Fruit fly (Drosophila melanogaster): ENCODE results near the gene CG42266.

The CG42266 gene

DNA sequence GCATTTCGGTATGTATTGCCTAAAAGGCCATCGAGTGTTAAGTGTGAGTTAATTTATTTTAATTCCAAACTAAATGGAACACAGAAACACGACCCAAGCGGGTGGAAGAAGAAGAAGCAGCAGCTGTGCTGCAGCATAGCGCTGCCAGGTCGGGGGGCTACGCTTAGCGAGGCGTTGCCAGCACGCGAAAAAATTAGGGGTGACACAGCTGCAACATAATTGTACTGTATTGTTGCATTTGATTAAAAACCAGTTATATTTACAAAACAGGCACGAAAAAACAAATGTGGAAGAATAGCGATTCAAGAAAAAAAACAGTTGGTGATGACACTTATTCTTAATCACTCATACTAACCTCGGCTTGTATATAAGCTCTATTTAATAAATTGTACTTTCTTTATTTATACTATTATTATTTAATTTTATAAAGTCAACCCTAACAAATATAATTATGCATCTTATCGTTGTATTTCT is 10.0 kb upstream of the CG42266 start (continued):
- TF ChIP-seq HLH3B (GFP tag; IDR thresholded peaks at IDR 0.05), result peak; percentile 80
- peak; percentile 54 for TF ChIP-seq org-1 (GFP tag; optimal IDR thresholded peaks at IDR 0.05)
- TF ChIP-seq CG12219 (GFP tag; optimal IDR thresholded peaks at IDR 0.05), result no peak
- TF ChIP-seq croc (GFP tag; conservative IDR thresholded peaks at IDR 0.05), result peak; percentile 53; the same call in 2 of the 3 replicates
- TF ChIP-seq sc (optimal IDR thresholded peaks at IDR 0.05), result no peak
- TF ChIP-seq sc (GFP tag; optimal IDR thresholded peaks at IDR 0.05), result no peak
- TF ChIP-seq Neu2 (GFP tag; optimal IDR thresholded peaks at IDR 0.05; ENCODE audit: borderline replicate concordance), result no peak
- TF ChIP-seq B-H1 (GFP tag; IDR thresholded peaks at IDR 0.05), result peak; percentile 72
- TF ChIP-seq sug (tag; optimal IDR thresholded peaks at IDR 0.05), result no peak
- peak; percentile 70 for TF ChIP-seq wdn (GFP tag; IDR thresholded peaks at IDR 0.05)
- TF ChIP-seq slp2 (GFP tag; optimal IDR thresholded peaks at IDR 0.05), result peak; percentile 25
- peak; percentile 86 for TF ChIP-seq Ptx1 (GFP tag; IDR thresholded peaks at IDR 0.05)
- TF ChIP-seq pnt (GFP tag; optimal IDR thresholded peaks at IDR 0.05), result peak; percentile 63
- no peak for TF ChIP-seq danr (GFP tag; IDR thresholded peaks at IDR 0.05)
- peak; percentile 42 for TF ChIP-seq CG30020 (tag; optimal IDR thresholded peaks at IDR 0.05)
- peak; percentile 81 for TF ChIP-seq CG12391 (tag; optimal IDR thresholded peaks at IDR 0.05)
- TF ChIP-seq CG18262 (tag; optimal IDR thresholded peaks at IDR 0.05), result peak; percentile 64
- TF ChIP-seq ci (GFP tag; IDR thresholded peaks at IDR 0.05), result peak; percentile 75
- no peak for TF ChIP-seq CG2129 (GFP tag; IDR thresholded peaks at IDR 0.05; ENCODE audit: partially characterized antibody)
- no peak for TF ChIP-seq CG11504 (tag; optimal IDR thresholded peaks at IDR 0.05)
- peak; percentile 40 for TF ChIP-seq CHES-1-like (GFP tag; optimal IDR thresholded peaks at IDR 0.05)
- no peak for TF ChIP-seq CG1792 (GFP tag; optimal IDR thresholded peaks at IDR 0.05)
- TF ChIP-seq phol (tag; optimal IDR thresholded peaks at IDR 0.05), result peak; percentile 82
- peak; percentile 67; the same call in 1 of the 2 replicates for TF ChIP-seq Drgx (GFP tag; IDR thresholded peaks at IDR 0.05)
- TF ChIP-seq Bteb2 (GFP tag; optimal IDR thresholded peaks at IDR 0.05), result peak; percentile 27
- peak; percentile 55 for TF ChIP-seq inv (GFP tag; IDR thresholded peaks at IDR 0.05; ENCODE audit: partially characterized antibody)
- TF ChIP-seq CG3847 (GFP tag; IDR thresholded peaks at IDR 0.05), result peak; percentile 90
- no peak for TF ChIP-seq ERR (GFP tag; optimal IDR thresholded peaks at IDR 0.05)
- TF ChIP-seq her (GFP tag; optimal IDR thresholded peaks at IDR 0.05), result peak; percentile 49
- peak; percentile 37 for TF ChIP-seq trem (tag; optimal IDR thresholded peaks at IDR 0.05)
- no peak for TF ChIP-seq tup (GFP tag; optimal IDR thresholded peaks at IDR 0.05)
- no peak; the same call in 1 of the 2 replicates for TF ChIP-seq chm (GFP tag; IDR thresholded peaks at IDR 0.05)
- peak; percentile 54 for TF ChIP-seq Hsf (GFP tag; optimal IDR thresholded peaks at IDR 0.05)
- no peak for TF ChIP-seq CG10431 (GFP tag; optimal IDR thresholded peaks at IDR 0.05)
- no peak for TF ChIP-seq CG2875 (GFP tag; optimal IDR thresholded peaks at IDR 0.05)
- peak; percentile 41; the same call in 1 of the 2 replicates for TF ChIP-seq onecut (GFP tag; IDR thresholded peaks at IDR 0.05)
- TF ChIP-seq CG8388 (GFP tag; optimal IDR thresholded peaks at IDR 0.05), result no peak
- TF ChIP-seq CG1603 (tag; optimal IDR thresholded peaks at IDR 0.05), result peak; percentile 64
- TF ChIP-seq Mes4 (GFP tag; optimal IDR thresholded peaks at IDR 0.05), result no peak
- no peak for TF ChIP-seq CG5180 (GFP tag; optimal IDR thresholded peaks at IDR 0.05)
- no peak for TF ChIP-seq abd-A (tag; optimal IDR thresholded peaks at IDR 0.05)
- TF ChIP-seq CG11456 (GFP tag; IDR thresholded peaks at IDR 0.05), result peak; percentile 87
- peak; percentile 64 for TF ChIP-seq CG12155 (GFP tag; optimal IDR thresholded peaks at IDR 0.05)
- TF ChIP-seq Dip2 (GFP tag; IDR thresholded peaks at IDR 0.05), result no peak
- TF ChIP-seq Side (GFP tag; optimal IDR thresholded peaks at IDR 0.05), result peak; percentile 19
- TF ChIP-seq zen2 (GFP tag; IDR thresholded peaks at IDR 0.05; ENCODE audit: partially characterized antibody), result 0 out of 3 replicates have a peak, but pooled peaks have one; percentile 59
- no peak for TF ChIP-seq repo (GFP tag; optimal IDR thresholded peaks at IDR 0.05)
- peak; percentile 41 for TF ChIP-seq CG6854 (GFP tag; optimal IDR thresholded peaks at IDR 0.05)
- TF ChIP-seq chn (GFP tag; optimal IDR thresholded peaks at IDR 0.05), result peak; percentile 75
- peak; percentile 71 for TF ChIP-seq CG7786 (GFP tag; optimal IDR thresholded peaks at IDR 0.05)
- no peak for TF ChIP-seq CG31441 (GFP tag; IDR thresholded peaks at IDR 0.05)

All from whole organism, embryonic.